Worm (Caenorhabditis elegans): ENCODE measurements around the gene R05F9.9.

ce11 chrII:4884403-4884802, 17.5 kb downstream of the R05F9.9 start:
- TF ChIP-seq pha-4 (tag; optimal IDR thresholded peaks at IDR 0.05) (no peak), sox-2 (GFP tag; IDR thresholded peaks at IDR 0.05) (no peak), nfya-1 (tag; optimal IDR thresholded peaks at IDR 0.05) (no peak), ceh-19 (GFP tag; optimal IDR thresholded peaks at IDR 0.05) (no peak), ceh-48 (tag; optimal IDR thresholded peaks at IDR 0.05) (no peak), elt-2 (tag; optimal IDR thresholded peaks at IDR 0.05) (no peak), pag-3 (tag; optimal IDR thresholded peaks at IDR 0.05; ENCODE audit: borderline replicate concordance) (no peak), unc-86 (tag; optimal IDR thresholded peaks at IDR 0.05) (no peak), ceh-18 (tag; optimal IDR thresholded peaks at IDR 0.05) (no peak), nhr-11 (tag; optimal IDR thresholded peaks at IDR 0.05) (no peak), ceh-34 (tag; optimal IDR thresholded peaks at IDR 0.05) (no peak), lin-11 (tag; optimal IDR thresholded peaks at IDR 0.05) (no peak)

Measured in whole organism, late embryonic.